Worm (Caenorhabditis elegans): Measurements from ENCODE around the gene ZC412.3.

DNA sequence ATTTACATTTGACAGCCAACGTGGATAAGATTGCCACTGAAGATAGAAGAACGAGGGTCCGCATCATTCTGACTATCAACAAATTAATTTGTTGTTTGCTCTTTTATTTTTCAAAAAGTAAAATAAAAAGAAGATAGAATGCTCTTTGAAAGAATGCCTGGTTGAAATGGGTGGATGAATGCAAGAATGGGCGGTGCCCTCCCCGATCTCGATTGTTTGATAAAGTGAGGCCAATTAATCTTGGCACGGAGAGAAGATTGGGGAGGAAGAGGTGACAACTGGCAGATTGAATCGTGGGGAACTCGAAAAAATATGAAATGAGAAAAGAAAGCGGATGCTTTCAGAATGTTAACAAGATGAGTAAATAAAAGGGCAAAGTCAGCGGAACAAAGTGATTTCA is at the start of gene ZC412.3:
- TF ChIP-seq pes-1 (GFP tag; IDR thresholded peaks at IDR 0.05) (no peak), ama-1 (optimal IDR thresholded peaks at IDR 0.05) (no peak), sea-1 (GFP tag; conservative IDR thresholded peaks at IDR 0.05) (no peak), aly-1 (tag; optimal IDR thresholded peaks at IDR 0.05) (no peak)
